Worm (Caenorhabditis elegans) whole organism, L4/young adult: ENCODE results near the gene srg-46.

ENCODE experiments used
- W03F9.2 ChIP-seq: fragments of 150-350 bp; optimal IDR thresholded peaks from 2 replicates; lab custom pipeline; 2014; ENCODE audit warnings: missing biosample characterization, missing genetic modification characterization
- him-1 ChIP-seq: sonication (generic microtip); optimal IDR thresholded peaks from 2 replicates; lab custom pipeline; 2016; ENCODE audit warnings: missing genotype, missing genetic modification reagents, missing genetic modification characterization, missing compliant biosample characterization

DNA sequence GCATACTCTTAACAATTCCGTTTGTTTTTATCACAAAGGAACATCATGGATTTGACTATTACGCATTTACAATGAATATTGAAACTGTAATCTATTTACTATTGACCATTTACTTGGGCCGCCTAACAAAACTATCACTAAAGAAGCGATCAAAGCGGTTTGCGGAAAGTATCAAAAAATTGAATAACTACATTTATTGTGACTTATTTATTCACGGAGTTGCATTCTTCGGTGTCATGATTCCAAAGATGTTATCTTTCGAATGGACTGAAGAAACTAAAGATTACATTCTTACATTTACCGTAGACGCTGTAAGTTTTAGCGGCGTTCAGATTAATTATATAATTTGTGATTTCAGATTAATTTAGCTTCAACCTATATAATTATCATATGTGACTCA, 712 bp downstream of the srg-46 start:
- TF ChIP-seq him-1: no peak
- no peak for TF ChIP-seq W03F9.2 (tag; lab: Kevin White, UChicago)
